Worm (Caenorhabditis elegans) whole organism, mixed stage, embryonic: ENCODE results near the gene ooc-3.

Experiments
- M03D4.4 ChIP-seq: sonication (generic microtip); optimal IDR thresholded peaks from 2 replicates; lab custom pipeline; 2017; ENCODE audit warnings: mild to moderate bottlenecking, missing genetic modification characterization, missing compliant biosample characterization
- bed-3 ChIP-seq: fragments of 200-800 bp; sonication (Bioruptor generic); optimal IDR thresholded peaks from 3 replicates; lab custom pipeline; 2018; ENCODE audit warnings: mild to moderate bottlenecking, missing genetic modification characterization, moderate library complexity, missing compliant biosample characterization
- blmp-1 ChIP-seq: fragments of 150-350 bp; optimal IDR thresholded peaks from 2 replicates; lab custom pipeline; 2014; ENCODE audit warnings: missing biosample characterization, missing genetic modification characterization
- ceh-39 ChIP-seq: fragments of 150-350 bp; optimal IDR thresholded peaks from 2 replicates; lab custom pipeline; 2014; ENCODE audit warnings: missing biosample characterization, missing genetic modification characterization
- ceh-43 ChIP-seq: fragments of 200-800 bp; sonication (Bioruptor generic); optimal IDR thresholded peaks from 2 replicates; lab custom pipeline; 2018; ENCODE audit warnings: mild to moderate bottlenecking, missing genetic modification characterization, moderate library complexity, missing compliant biosample characterization
- ceh-83 ChIP-seq: fragments of 200-800 bp; sonication (Bioruptor generic); optimal IDR thresholded peaks from 2 replicates; lab custom pipeline; 2018; ENCODE audit warnings: mild to moderate bottlenecking, missing genetic modification characterization, missing compliant biosample characterization
- ces-1 ChIP-seq: fragments of 150-350 bp; optimal IDR thresholded peaks from 2 replicates; lab custom pipeline; 2014; ENCODE audit warnings: missing biosample characterization, missing genetic modification reagents, missing genetic modification characterization
- drap-1 ChIP-seq: fragments of 200-800 bp; sonication (Bioruptor generic); optimal IDR thresholded peaks from 3 replicates; lab custom pipeline; 2018; ENCODE audit warnings: mild to moderate bottlenecking, missing genetic modification characterization, missing compliant biosample characterization
- elt-1 ChIP-seq: sonication (generic microtip); optimal IDR thresholded peaks from 2 replicates; lab custom pipeline; 2017; ENCODE audit warnings: missing genetic modification characterization, mild to moderate bottlenecking, missing compliant biosample characterization, antibody characterized with exemption, moderate library complexity, borderline replicate concordance; ENCODE audit not compliant: insufficient read depth
- elt-3 ChIP-seq: fragments of 150-350 bp; optimal IDR thresholded peaks from 2 replicates; lab custom pipeline; 2014; ENCODE audit warnings: missing biosample characterization, missing genetic modification characterization
- flh-1 ChIP-seq: fragments of 200-800 bp; sonication (Bioruptor generic); optimal IDR thresholded peaks from 2 replicates; lab custom pipeline; 2018; ENCODE audit warnings: mild to moderate bottlenecking, missing genetic modification characterization, moderate library complexity, missing compliant biosample characterization
- hlh-1 ChIP-seq: fragments of 150-350 bp; optimal IDR thresholded peaks from 2 replicates; lab custom pipeline; 2014; ENCODE audit warnings: missing biosample characterization, missing genetic modification reagents, missing genetic modification characterization
- lin-13 ChIP-seq: fragments of 150-350 bp; optimal IDR thresholded peaks from 2 replicates; lab custom pipeline; 2014; ENCODE audit warnings: missing biosample characterization, missing genetic modification characterization
- lin-32 ChIP-seq: fragments of 200-800 bp; sonication (Bioruptor generic); optimal IDR thresholded peaks from 2 replicates; lab custom pipeline; 2018; ENCODE audit warnings: mild to moderate bottlenecking, missing genetic modification characterization, missing compliant biosample characterization
- lsy-2 ChIP-seq: fragments of 150-350 bp; optimal IDR thresholded peaks from 2 replicates; lab custom pipeline; 2014; ENCODE audit warnings: missing biosample characterization, missing genetic modification characterization
- mab-5 ChIP-seq: fragments of 150-350 bp; optimal IDR thresholded peaks from 2 replicates; lab custom pipeline; 2014; ENCODE audit warnings: missing biosample characterization, missing genetic modification characterization
- mep-1 ChIP-seq: fragments of 150-350 bp; optimal IDR thresholded peaks from 2 replicates; lab custom pipeline; 2017; ENCODE audit warnings: missing biosample characterization, missing genetic modification reagents, missing genetic modification characterization, inconsistent platforms
- nhr-12 ChIP-seq: fragments of 150-350 bp; optimal IDR thresholded peaks from 2 replicates; lab custom pipeline; 2014; ENCODE audit warnings: missing biosample characterization, missing genetic modification characterization
- nhr-2 ChIP-seq: fragments of 150-350 bp; optimal IDR thresholded peaks from 2 replicates; lab custom pipeline; 2014; ENCODE audit warnings: missing biosample characterization, missing genetic modification characterization
- nhr-28 ChIP-seq: fragments of 150-350 bp; optimal IDR thresholded peaks from 2 replicates; lab custom pipeline; 2014; ENCODE audit warnings: missing biosample characterization, missing genetic modification characterization
- nhr-76 ChIP-seq: sonication (generic microtip); optimal IDR thresholded peaks from 2 replicates; lab custom pipeline; 2017; ENCODE audit warnings: missing biosample characterization, missing genetic modification characterization
- pha-4 ChIP-seq: fragments of 150-350 bp; optimal IDR thresholded peaks from 2 replicates; lab custom pipeline; 2018; ENCODE audit warnings: missing biosample characterization, missing genetic modification reagents, missing genetic modification characterization
- sem-2 ChIP-seq: fragments of 200-800 bp; sonication (Bioruptor generic); optimal IDR thresholded peaks from 2 replicates; lab custom pipeline; 2018; ENCODE audit warnings: mild to moderate bottlenecking, missing genetic modification characterization, missing compliant biosample characterization
- snpc-4 ChIP-seq: fragments of 150-350 bp; optimal IDR thresholded peaks from 2 replicates; lab custom pipeline; 2014; ENCODE audit warnings: missing biosample characterization, missing genetic modification characterization
- sptf-1 ChIP-seq: sonication (generic microtip); optimal IDR thresholded peaks from 2 replicates; lab custom pipeline; 2017; ENCODE audit warnings: mild to moderate bottlenecking, missing genetic modification characterization, moderate library complexity, missing compliant biosample characterization
- tbx-8 ChIP-seq: fragments of 200-800 bp; sonication (Bioruptor generic); optimal IDR thresholded peaks from 2 replicates; lab custom pipeline; 2018; ENCODE audit warnings: mild to moderate bottlenecking, missing genetic modification characterization, moderate library complexity, missing compliant biosample characterization
- unc-120 ChIP-seq: sonication (generic microtip); optimal IDR thresholded peaks from 2 replicates; lab custom pipeline; 2017; ENCODE audit warnings: missing genetic modification characterization, missing compliant biosample characterization; ENCODE audit not compliant: poor library complexity, severe bottlenecking
- unc-39 ChIP-seq: fragments of 150-350 bp; optimal IDR thresholded peaks from 2 replicates; lab custom pipeline; 2014; ENCODE audit warnings: missing biosample characterization, missing genetic modification characterization
- zip-8 ChIP-seq: fragments of 150-350 bp; optimal IDR thresholded peaks from 2 replicates; lab custom pipeline; 2014; ENCODE audit warnings: missing biosample characterization, missing genetic modification characterization
- ztf-11 ChIP-seq: fragments of 150-350 bp; optimal IDR thresholded peaks from 2 replicates; lab custom pipeline; 2014; ENCODE audit warnings: missing biosample characterization, missing genetic modification characterization

The ooc-3 gene

DNA sequence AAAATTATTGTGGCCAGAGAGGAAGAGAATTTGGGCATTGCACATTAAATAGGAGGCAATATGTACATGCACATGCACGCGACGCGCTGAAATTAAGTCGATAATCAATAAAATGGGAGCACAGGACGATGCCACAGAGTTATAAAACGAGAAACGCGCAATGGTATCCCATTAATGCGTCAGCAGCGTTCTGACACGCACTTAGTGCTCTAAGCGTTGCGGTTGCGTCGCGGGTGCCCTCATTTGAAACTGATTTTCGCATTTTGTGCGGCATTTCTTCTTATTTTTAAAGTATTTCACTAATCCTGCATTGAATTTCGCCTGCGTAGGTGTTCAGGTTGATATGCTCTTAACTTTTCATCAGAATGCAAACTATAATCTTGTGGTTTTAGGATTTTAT is 42.1 kb downstream of the ooc-3 start, which contains the start of gene rsp-1 (continued):
- TF ChIP-seq elt-1 (tag; lab: Kevin White, UChicago) (no peak), zip-8 (tag; lab: Kevin White, UChicago) (no peak), ceh-43 (GFP tag; lab: Kevin White, UChicago) (peak; percentile 53), nhr-28 (tag; lab: Kevin White, UChicago) (no peak), unc-120 (tag; lab: Kevin White, UChicago) (peak; percentile 31), elt-3 (tag; lab: Kevin White, UChicago) (peak; percentile 40), hlh-1 (peak; percentile 44)

DNA sequence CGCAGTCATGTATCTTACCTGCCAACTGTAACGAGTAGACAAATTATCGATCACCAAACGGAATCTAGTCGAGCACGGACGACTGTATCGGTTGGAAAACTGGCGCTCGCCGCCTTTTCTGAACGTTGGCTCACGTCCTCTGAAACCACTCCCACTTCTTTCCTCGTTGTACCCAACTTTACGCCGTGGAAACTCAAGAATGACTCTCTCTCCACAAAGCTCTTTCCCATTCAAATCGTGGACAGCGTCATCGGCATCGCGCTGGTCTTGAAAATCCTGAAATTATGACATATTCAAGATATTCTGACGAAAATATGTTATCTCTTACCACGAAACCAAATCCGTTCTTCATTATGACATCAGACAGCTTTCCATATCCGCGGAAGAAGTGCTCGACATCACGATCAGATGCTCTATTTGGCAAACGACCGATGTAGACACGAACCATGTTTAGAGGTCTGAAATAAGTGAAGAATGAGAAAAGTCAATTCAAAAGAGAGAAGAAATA is 42.6 kb downstream of the ooc-3 start, which contains the start of gene rsp-2:
Gene rsp-2 (minus strand): TSS at position 458 of the 508 bp plus-strand sequence.
- TF ChIP-seq lin-13 (no peak), snpc-4 (no peak), mep-1 (no peak), drap-1 (GFP tag; lab: Kevin White, UChicago) (no peak)

DNA sequence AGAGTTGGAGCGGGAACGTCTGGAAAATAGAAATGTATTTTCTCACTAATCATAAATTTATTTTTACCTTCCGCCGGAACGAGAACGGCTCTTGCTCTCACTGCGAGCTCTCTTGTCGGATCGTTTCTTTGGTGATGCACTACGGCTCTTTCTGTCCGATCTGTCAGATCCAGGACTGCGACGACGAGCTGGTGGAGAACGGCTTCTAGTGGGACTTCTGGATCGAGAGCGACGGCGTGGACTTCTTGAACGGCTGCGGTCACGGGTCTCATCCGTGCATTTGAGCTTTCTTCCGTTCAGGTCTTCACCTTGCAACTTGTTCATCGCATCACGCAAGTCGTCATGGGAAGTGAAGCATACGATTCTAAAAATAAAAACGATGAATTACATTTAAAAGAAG is 43.4 kb downstream of the ooc-3 start:
- TF ChIP-seq nhr-28 (tag; lab: Kevin White, UChicago) (no peak), nhr-2 (tag; lab: Kevin White, UChicago) (no peak), elt-1 (tag; lab: Kevin White, UChicago) (no peak), pha-4 (tag; lab: Kevin White, UChicago) (no peak), ces-1 (no peak)
- TF ChIP-seq, all 35 proteins: peak for 0

DNA sequence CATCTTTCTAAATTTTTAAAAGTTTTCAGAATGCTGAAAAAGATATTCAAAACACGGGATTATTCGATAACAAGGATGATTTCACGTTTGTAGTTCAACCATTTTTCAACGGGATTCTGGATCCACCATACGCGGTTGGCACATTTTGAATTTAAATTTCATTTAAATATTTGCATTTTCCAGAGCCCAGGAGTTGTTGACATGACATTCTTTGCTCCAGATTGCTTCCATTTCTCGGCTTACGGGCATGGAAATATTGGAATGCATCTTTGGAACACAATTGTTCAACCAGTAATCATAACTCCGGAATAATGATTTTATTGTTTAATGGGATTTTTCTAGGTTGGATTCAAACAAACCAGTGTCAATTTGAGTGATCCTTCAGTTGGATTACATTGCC is 44.2 kb downstream of the ooc-3 start:
- TF ChIP-seq mab-5 (no peak), unc-39 (tag; lab: Kevin White, UChicago) (no peak), sptf-1 (no peak), nhr-2 (tag; lab: Kevin White, UChicago) (no peak), flh-1 (no peak), lsy-2 (no peak), unc-120 (tag; lab: Kevin White, UChicago) (no peak), elt-1 (tag; lab: Kevin White, UChicago) (no peak), elt-3 (tag; lab: Kevin White, UChicago) (no peak), sem-2 (GFP tag; lab: Kevin White, UChicago) (no peak), blmp-1 (tag; lab: Kevin White, UChicago) (no peak), mep-1 (no peak), lin-32 (GFP tag; lab: Kevin White, UChicago) (no peak), ceh-43 (GFP tag; lab: Kevin White, UChicago) (no peak)

DNA sequence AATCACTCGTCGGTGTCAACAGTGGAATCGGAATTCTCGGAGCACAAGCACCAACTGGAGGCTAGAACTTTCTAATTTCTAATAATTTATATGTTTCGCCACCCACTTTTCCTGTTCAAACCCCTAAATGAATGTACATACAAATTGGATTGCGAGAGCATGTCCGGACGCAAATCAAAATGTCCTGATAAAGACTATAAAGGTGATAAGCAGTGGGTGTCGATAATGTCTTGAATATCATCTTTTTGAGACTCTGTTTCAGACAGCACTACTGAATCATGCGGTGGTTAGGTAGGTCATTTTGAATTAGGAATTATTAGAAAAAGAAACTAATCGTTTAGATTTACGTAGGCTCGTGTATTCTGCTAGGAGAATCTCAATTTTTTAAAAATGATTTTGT is 46.4 kb downstream of the ooc-3 start, which contains the start of gene W02B12.1:
Gene W02B12.1 (plus strand): TSS at position 269 of the 400 bp plus-strand sequence.
- TF ChIP-seq zip-8 (tag; lab: Kevin White, UChicago) (no peak), ceh-83 (GFP tag; lab: Kevin White, UChicago) (no peak), sem-2 (GFP tag; lab: Kevin White, UChicago) (no peak), bed-3 (GFP tag; lab: Kevin White, UChicago) (no peak), mab-5 (no peak), flh-1 (no peak), ceh-39 (tag; lab: Kevin White, UChicago) (no peak), M03D4.4 (tag; lab: Kevin White, UChicago) (no peak), tbx-8 (no peak), sptf-1 (no peak), nhr-28 (tag; lab: Kevin White, UChicago) (no peak), ces-1 (no peak), elt-1 (tag; lab: Kevin White, UChicago) (no peak), nhr-2 (tag; lab: Kevin White, UChicago) (no peak), nhr-76 (tag; lab: Kevin White, UChicago) (no peak), unc-39 (tag; lab: Kevin White, UChicago) (no peak), ztf-11 (tag; lab: Kevin White, UChicago) (no peak)

DNA sequence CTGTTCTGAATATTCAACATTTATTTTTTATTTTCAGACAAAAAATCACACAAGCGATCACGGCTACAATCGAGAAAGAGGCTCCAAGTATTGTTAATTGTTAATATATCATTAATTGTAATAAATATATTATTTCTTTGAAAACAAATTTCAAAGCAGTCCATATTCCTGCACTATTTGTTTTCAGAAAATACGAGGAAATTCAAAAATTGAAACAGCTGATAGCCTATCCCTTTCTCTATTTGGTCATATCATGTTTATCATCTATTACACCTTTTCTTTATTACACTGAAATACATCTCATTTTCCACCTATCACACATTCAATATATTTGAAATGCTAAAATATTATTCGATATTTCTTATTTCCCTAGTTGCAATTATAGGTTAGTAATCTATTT is 50.1 kb downstream of the ooc-3 start, which contains the start of gene W02B12.13:
Gene W02B12.13 (plus strand): TSS at position 301 of the 400 bp plus-strand sequence.
- TF ChIP-seq nhr-12 (tag; lab: Kevin White, UChicago) (no peak), ztf-11 (tag; lab: Kevin White, UChicago) (no peak), lin-13 (no peak), bed-3 (GFP tag; lab: Kevin White, UChicago) (no peak), zip-8 (tag; lab: Kevin White, UChicago) (no peak), lin-32 (GFP tag; lab: Kevin White, UChicago) (no peak), tbx-8 (no peak), snpc-4 (no peak), sptf-1 (no peak), nhr-76 (tag; lab: Kevin White, UChicago) (no peak), sem-2 (GFP tag; lab: Kevin White, UChicago) (no peak)
